Worm (Caenorhabditis elegans) whole organism, midembryonic: ENCODE results near the gene T13C5.2.

Experiments
- T22C8.4 ChIP-seq: fragments of 200-800 bp; sonication (Bioruptor generic); IDR thresholded peaks from 2 replicates; pipeline ENCODE4 v1.3.6; 2022; ENCODE audit warnings: missing genetic modification characterization, missing compliant biosample characterization
- cog-1 ChIP-seq: sonication (generic microtip); optimal IDR thresholded peaks from 2 replicates; lab custom pipeline; 2016; ENCODE audit warnings: missing genetic modification characterization, missing compliant biosample characterization
- flt-1 ChIP-seq: fragments of 200-800 bp; sonication (Bioruptor generic); IDR thresholded peaks from 2 replicates; pipeline ENCODE4 v1.3.6; 2022; ENCODE audit warnings: missing genetic modification characterization, missing compliant biosample characterization
- klf-2 ChIP-seq: fragments of 200-800 bp; sonication (Bioruptor generic); conservative IDR thresholded peaks from 2 replicates; pipeline ENCODE4 v1.3.6; 2022; ENCODE audit warnings: missing genetic modification reagents, missing genetic modification characterization, missing compliant biosample characterization
- med-1 ChIP-seq: sonication (generic microtip); optimal IDR thresholded peaks from 2 replicates; lab custom pipeline; 2017; ENCODE audit warnings: missing genetic modification characterization, mild to moderate bottlenecking, missing compliant biosample characterization, antibody characterized with exemption, missing genetic modification reagents; ENCODE audit not compliant: insufficient read depth
- ref-1 ChIP-seq: fragments of 200-800 bp; sonication (Bioruptor generic); conservative IDR thresholded peaks from 2 replicates; pipeline ENCODE4 v1.3.6; 2022; ENCODE audit warnings: missing genetic modification reagents, missing genetic modification characterization, missing compliant biosample characterization
- tab-1 ChIP-seq: fragments of 200-800 bp; sonication (Bioruptor generic); IDR thresholded peaks from 2 replicates; pipeline ENCODE4 v1.3.6; 2022; ENCODE audit warnings: missing genetic modification characterization, missing compliant biosample characterization
- ztf-23 ChIP-seq: fragments of 200-800 bp; sonication (Bioruptor generic); IDR thresholded peaks from 2 replicates; pipeline ENCODE4 v1.3.6; 2022; ENCODE audit warnings: missing genetic modification reagents, missing genetic modification characterization, missing compliant biosample characterization
- ztf-29 ChIP-seq: fragments of 200-800 bp; sonication (Bioruptor generic); IDR thresholded peaks from 2 replicates; pipeline ENCODE4 v1.3.6; 2022; ENCODE audit warnings: missing genetic modification reagents, missing genetic modification characterization, missing compliant biosample characterization

T13C5.2 gene

ce11 chrX:6189955-6190354 lies 5.1 kb downstream of the T13C5.2 start, which contains the start of gene T13C5.9:
Gene T13C5.9, plus strand, starts transcription at chrX:6190255.
- TF ChIP-seq T22C8.4 (no peak), klf-2 (GFP tag; lab: Robert Waterston, UW) (no peak), flt-1 (no peak), ztf-23 (GFP tag; lab: Robert Waterston, UW) (no peak), cog-1 (tag; lab: Kevin White, UChicago) (no peak), tab-1 (GFP tag; lab: Robert Waterston, UW) (no peak), med-1 (GFP tag; lab: Kevin White, UChicago) (no peak), ref-1 (GFP tag; lab: Robert Waterston, UW) (no peak), ztf-29 (no peak)

ce11 chrX:6194191-6194724 lies 9.4 kb downstream of the T13C5.2 start, which contains the start of gene ceh-54:
Gene ceh-54, minus strand, starts transcription at chrX:6194241.
- TF ChIP-seq ztf-23 (GFP tag; lab: Robert Waterston, UW) (no peak), med-1 (GFP tag; lab: Kevin White, UChicago) (no peak), ref-1 (GFP tag; lab: Robert Waterston, UW) (no peak), ztf-29 (no peak), klf-2 (GFP tag; lab: Robert Waterston, UW) (no peak), T22C8.4 (no peak), flt-1 (no peak), tab-1 (GFP tag; lab: Robert Waterston, UW) (no peak), cog-1 (tag; lab: Kevin White, UChicago) (no peak)

DNA sequence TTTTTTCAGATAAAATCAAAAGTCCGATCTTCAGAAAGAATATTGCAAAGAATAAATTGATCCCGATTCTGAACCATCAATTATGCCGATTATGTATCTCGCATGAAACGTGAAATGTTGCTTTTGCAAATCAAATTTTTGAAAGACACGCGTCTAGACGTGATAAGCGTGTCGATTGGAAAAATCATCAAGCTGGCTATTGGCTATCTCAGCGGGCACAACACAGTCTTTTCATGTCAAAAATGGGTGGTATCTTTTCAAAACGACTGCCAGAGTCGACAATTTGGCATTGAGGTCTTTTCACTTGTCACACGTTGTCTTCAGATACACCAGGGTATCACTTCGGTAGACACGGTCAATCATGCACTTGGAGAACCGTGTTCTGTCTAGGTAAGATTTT lies 11.8 kb downstream of the T13C5.2 start, which contains the start of gene daf-9:
daf-9 (plus strand) TSS at position 301 of the 400 bp plus-strand sequence.
- TF ChIP-seq klf-2 (GFP tag; lab: Robert Waterston, UW) (no peak), ztf-29 (no peak), med-1 (GFP tag; lab: Kevin White, UChicago) (no peak), flt-1 (no peak), T22C8.4 (no peak), ztf-23 (GFP tag; lab: Robert Waterston, UW) (no peak), cog-1 (tag; lab: Kevin White, UChicago) (no peak), tab-1 (GFP tag; lab: Robert Waterston, UW) (no peak), ref-1 (GFP tag; lab: Robert Waterston, UW) (no peak)

ce11 chrX:6201542-6201941 lies 16.7 kb downstream of the T13C5.2 start:
- no peak for TF ChIP-seq ztf-29
- no peak for TF ChIP-seq flt-1
- no peak for TF ChIP-seq tab-1 (GFP tag; lab: Robert Waterston, UW)
- TF ChIP-seq cog-1 (tag; lab: Kevin White, UChicago): no peak
- no peak for TF ChIP-seq klf-2 (GFP tag; lab: Robert Waterston, UW)
- no peak for TF ChIP-seq med-1 (GFP tag; lab: Kevin White, UChicago)
- no peak for TF ChIP-seq ztf-23 (GFP tag; lab: Robert Waterston, UW)
- no peak for TF ChIP-seq ref-1 (GFP tag; lab: Robert Waterston, UW)
- TF ChIP-seq T22C8.4: no peak

DNA sequence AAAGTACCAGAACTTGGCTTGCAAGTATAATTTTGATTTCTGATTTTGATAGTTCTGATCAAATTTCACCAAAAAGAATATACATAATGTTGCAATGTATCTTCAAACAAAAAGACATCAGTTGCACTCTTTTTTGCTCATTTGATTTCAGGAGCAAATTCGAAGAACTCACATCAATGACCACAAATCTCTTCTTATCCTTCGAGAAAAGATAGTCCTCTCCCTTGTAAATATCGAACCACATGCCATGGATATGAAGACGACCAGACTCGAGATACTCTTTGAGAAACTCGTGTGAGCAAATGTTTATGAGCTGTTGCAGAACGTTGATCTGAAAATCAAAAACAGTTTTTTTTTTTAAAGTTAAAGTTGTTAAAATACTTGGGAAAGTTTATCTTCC lies 18.0 kb downstream of the T13C5.2 start:
- TF ChIP-seq med-1 (GFP tag; lab: Kevin White, UChicago) (no peak), ztf-23 (GFP tag; lab: Robert Waterston, UW) (no peak), klf-2 (GFP tag; lab: Robert Waterston, UW) (no peak), T22C8.4 (no peak), cog-1 (tag; lab: Kevin White, UChicago) (no peak), ztf-29 (no peak), ref-1 (GFP tag; lab: Robert Waterston, UW) (no peak), tab-1 (GFP tag; lab: Robert Waterston, UW) (no peak)

- TF ChIP-seq tab-1 (GFP tag; lab: Robert Waterston, UW) (no peak), klf-2 (GFP tag; lab: Robert Waterston, UW) (no peak), med-1 (GFP tag; lab: Kevin White, UChicago) (no peak)
Measured at ce11 chrX:6203315-6203714, 18.5 kb downstream of the T13C5.2 start.

DNA sequence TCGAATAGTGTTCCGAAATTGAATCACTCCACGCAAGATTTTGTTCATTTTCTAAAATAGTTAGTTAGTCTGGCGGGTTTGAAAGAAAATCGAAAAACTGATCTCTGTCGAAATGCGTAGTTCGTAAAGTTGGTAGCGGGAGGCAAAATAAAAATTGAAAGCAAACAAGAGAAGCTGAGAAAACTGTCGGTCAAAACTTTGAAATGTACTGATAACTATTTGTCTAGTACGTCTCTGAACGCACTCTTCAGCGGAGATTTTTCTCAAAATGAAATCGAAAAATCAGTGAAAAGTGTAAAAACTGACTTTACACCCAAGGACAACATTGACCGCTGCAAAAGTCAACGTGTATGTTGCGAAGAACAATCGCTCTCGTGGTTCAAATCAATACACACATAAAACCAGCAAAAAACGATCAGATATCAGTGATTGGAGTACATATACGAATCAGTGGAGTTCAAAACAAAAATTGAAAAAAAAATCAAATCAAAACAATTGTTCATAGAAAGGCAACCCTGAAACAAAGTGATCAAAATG lies 20.0 kb downstream of the T13C5.2 start, which contains the start of gene bca-1:
bca-1 (minus strand) TSS at position 51 of the 537 bp plus-strand sequence.
- TF ChIP-seq ztf-23 (GFP tag; lab: Robert Waterston, UW) (no peak), med-1 (GFP tag; lab: Kevin White, UChicago) (no peak), ref-1 (GFP tag; lab: Robert Waterston, UW) (no peak), ztf-29 (no peak), klf-2 (GFP tag; lab: Robert Waterston, UW) (no peak), flt-1 (no peak), tab-1 (GFP tag; lab: Robert Waterston, UW) (no peak), T22C8.4 (no peak), cog-1 (tag; lab: Kevin White, UChicago) (no peak)

- TF ChIP-seq ztf-23 (GFP tag; lab: Robert Waterston, UW) (no peak), flt-1 (no peak), ztf-29 (no peak), ref-1 (GFP tag; lab: Robert Waterston, UW) (no peak), tab-1 (GFP tag; lab: Robert Waterston, UW) (no peak), T22C8.4 (no peak), med-1 (GFP tag; lab: Kevin White, UChicago) (no peak), cog-1 (tag; lab: Kevin White, UChicago) (no peak), klf-2 (GFP tag; lab: Robert Waterston, UW) (no peak)
Measured at ce11 chrX:6205325-6205724, 20.5 kb downstream of the T13C5.2 start.

- TF ChIP-seq tab-1 (GFP tag; lab: Robert Waterston, UW) (no peak), ztf-23 (GFP tag; lab: Robert Waterston, UW) (no peak), T22C8.4 (no peak), klf-2 (GFP tag; lab: Robert Waterston, UW) (no peak), med-1 (GFP tag; lab: Kevin White, UChicago) (no peak), flt-1 (no peak), cog-1 (tag; lab: Kevin White, UChicago) (no peak), ztf-29 (no peak), ref-1 (GFP tag; lab: Robert Waterston, UW) (no peak)
Measured at ce11 chrX:6206305-6206704, 21.5 kb downstream of the T13C5.2 start, which contains the start of gene mtp-18. Gene mtp-18, minus strand, starts transcription at chrX:6206405.
